Fruit fly (Drosophila melanogaster) whole organism, embryonic: Measurements from ENCODE around the gene ninaB.

ENCODE experiments used
- Antp ChIP-seq: fragments of 200-800 bp; sonication (Bioruptor generic); optimal IDR thresholded peaks from 3 replicates; lab custom pipeline; 2016; ENCODE audit warnings: missing biosample characterization, missing genetic modification characterization
- CG10267 ChIP-seq: fragments of 200-800 bp; sonication (Bioruptor generic); optimal IDR thresholded peaks from 2 replicates; lab custom pipeline; 2018; ENCODE audit warnings: missing biosample characterization, mild to moderate bottlenecking, missing genetic modification characterization, moderate library complexity
- CG10543 ChIP-seq: fragments of 200-800 bp; sonication (Bioruptor generic); optimal IDR thresholded peaks from 3 replicates; lab custom pipeline; 2017; ENCODE audit warnings: missing biosample characterization, mild to moderate bottlenecking, missing genetic modification characterization, moderate library complexity
- CG11398 ChIP-seq: fragments of 200-800 bp; sonication (Bioruptor generic); optimal IDR thresholded peaks from 2 replicates; lab custom pipeline; 2016; ENCODE audit warnings: missing biosample characterization, missing genetic modification characterization
- CG12299 ChIP-seq: fragments of 200-800 bp; sonication (Bioruptor generic); optimal IDR thresholded peaks from 2 replicates; lab custom pipeline; 2018; ENCODE audit warnings: missing biosample characterization, mild to moderate bottlenecking, missing genetic modification characterization
- CG14710 ChIP-seq: fragments of 200-800 bp; sonication (Bioruptor generic); optimal IDR thresholded peaks from 3 replicates; lab custom pipeline; 2019; ENCODE audit warnings: missing biosample characterization, mild to moderate bottlenecking, missing genetic modification characterization, moderate library complexity
- CG16813 ChIP-seq: fragments of 200-800 bp; sonication (Bioruptor generic); IDR thresholded peaks from 3 replicates; pipeline ENCODE4 v1.3.6; 2022; ENCODE audit warnings: missing biosample characterization, missing genetic modification characterization; ENCODE audit not compliant: partially characterized antibody
- CG17612 ChIP-seq: fragments of 200-800 bp; sonication (Bioruptor generic); IDR thresholded peaks from 2 replicates; pipeline ENCODE4 v1.3.6; 2022; ENCODE audit warnings: missing biosample characterization, missing genetic modification characterization
- CG2116 ChIP-seq: fragments of 200-800 bp; sonication (Bioruptor generic); optimal IDR thresholded peaks from 3 replicates; lab custom pipeline; 2018; ENCODE audit warnings: missing biosample characterization, mild to moderate bottlenecking, missing genetic modification characterization
- CG2712 ChIP-seq: fragments of 200-800 bp; optimal IDR thresholded peaks from 3 replicates; lab custom pipeline; 2019; ENCODE audit warnings: missing biosample characterization, mild to moderate bottlenecking, missing genetic modification characterization, moderate library complexity
- CG31365 ChIP-seq: fragments of 200-800 bp; sonication (Bioruptor generic); optimal IDR thresholded peaks from 2 replicates; lab custom pipeline; 2018; ENCODE audit warnings: missing biosample characterization, mild to moderate bottlenecking, missing genetic modification characterization
- CG32532 ChIP-seq: fragments of 200-800 bp; sonication (Bioruptor generic); IDR thresholded peaks from 2 replicates; pipeline ENCODE4 v1.3.6; 2022; ENCODE audit warnings: missing biosample characterization, missing genetic modification characterization
- CG5245 ChIP-seq: fragments of 200-800 bp; sonication (Bioruptor generic); optimal IDR thresholded peaks from 3 replicates; lab custom pipeline; 2016; ENCODE audit warnings: missing biosample characterization, missing genetic modification characterization
- CG6654 ChIP-seq: fragments of 200-800 bp; sonication (Bioruptor generic); optimal IDR thresholded peaks from 2 replicates; lab custom pipeline; 2017; ENCODE audit warnings: missing biosample characterization, mild to moderate bottlenecking, missing genetic modification characterization
- CG6689 ChIP-seq: fragments of 200-800 bp; sonication (Bioruptor generic); IDR thresholded peaks from 2 replicates; pipeline ENCODE4 v1.3.6; 2022; ENCODE audit warnings: missing biosample characterization, missing genetic modification characterization
- CG8290 ChIP-seq, 3 experiments: fragments of 200-800 bp; sonication (Bioruptor generic); optimal IDR thresholded peaks; 2 replicates each; lab custom pipeline; 2016 to 2019; ENCODE audit warnings: missing biosample characterization in 3 of 3, missing genetic modification characterization in 3 of 3, mild to moderate bottlenecking in 2 of 3, moderate library complexity in 1 of 3
- CG9437 ChIP-seq: fragments of 200-800 bp; sonication (Bioruptor generic); optimal IDR thresholded peaks from 2 replicates; lab custom pipeline; 2018; ENCODE audit warnings: missing biosample characterization, mild to moderate bottlenecking, missing genetic modification characterization
- CTCF ChIP-seq: fragments of 200-800 bp; sonication (Bioruptor generic); optimal IDR thresholded peaks from 2 replicates; lab custom pipeline; 2017; ENCODE audit warnings: missing biosample characterization, mild to moderate bottlenecking, missing genetic modification characterization, moderate library complexity
- CoRest ChIP-seq: fragments of 200-800 bp; sonication (Bioruptor generic); optimal IDR thresholded peaks from 3 replicates; lab custom pipeline; 2018; ENCODE audit warnings: missing biosample characterization, mild to moderate bottlenecking, missing genetic modification characterization, moderate library complexity
- Dad ChIP-seq: fragments of 200-800 bp; sonication (Bioruptor generic); optimal IDR thresholded peaks from 3 replicates; lab custom pipeline; 2016; ENCODE audit warnings: missing biosample characterization, missing genetic modification characterization
- HHEX ChIP-seq: fragments of 200-800 bp; sonication (Bioruptor generic); optimal IDR thresholded peaks from 3 replicates; lab custom pipeline; 2017; ENCODE audit warnings: missing biosample characterization, mild to moderate bottlenecking, missing genetic modification characterization, missing genetic modification reagents
- Hmr ChIP-seq: fragments of 200-800 bp; sonication (Bioruptor generic); optimal IDR thresholded peaks from 3 replicates; lab custom pipeline; 2017; ENCODE audit warnings: mild to moderate bottlenecking, missing biosample characterization, missing genetic modification reagents, missing genetic modification characterization
- Oaz ChIP-seq: fragments of 200-800 bp; sonication (Bioruptor generic); IDR thresholded peaks from 2 replicates; pipeline ENCODE4 v1.3.6; 2022; ENCODE audit warnings: missing biosample characterization, missing genetic modification characterization
- Tbp ChIP-seq: fragments of >200 bp; optimal IDR thresholded peaks from 2 replicates; lab custom pipeline; 2018; ENCODE audit warnings: missing biosample characterization, missing genetic modification characterization
- Trl ChIP-seq, 3 experiments: fragments of >200 bp in 2 of 3; fragments of 200-800 bp in 1 of 3; sonication (Bioruptor generic) in 1 of 3; optimal IDR thresholded peaks; 2 replicates in 1 of 3; 3 replicates in 2 of 3; lab custom pipeline; 2016 to 2017; ENCODE audit warnings: missing biosample characterization in 1 of 3, missing genetic modification characterization in 1 of 3
- bsh ChIP-seq, 2 experiments: fragments of 200-800 bp; sonication (Bioruptor generic); optimal IDR thresholded peaks; 2 replicates each; lab custom pipeline; 2017 to 2018; ENCODE audit warnings: mild to moderate bottlenecking in 2 of 2, missing biosample characterization in 2 of 2, missing genetic modification characterization in 2 of 2, moderate library complexity in 1 of 2
- cad ChIP-seq: fragments of >200 bp; optimal IDR thresholded peaks from 2 replicates; lab custom pipeline; 2017; ENCODE audit warnings: missing biosample characterization, missing genetic modification characterization
- dmrt11E ChIP-seq: fragments of 200-800 bp; sonication (Bioruptor generic); optimal IDR thresholded peaks from 3 replicates; lab custom pipeline; 2018; ENCODE audit warnings: missing biosample characterization, mild to moderate bottlenecking, missing genetic modification characterization, moderate library complexity
- ewg ChIP-seq: fragments of 200-800 bp; sonication (Bioruptor generic); optimal IDR thresholded peaks from 3 replicates; lab custom pipeline; 2017; ENCODE audit warnings: mild to moderate bottlenecking, missing biosample characterization, missing genetic modification reagents, missing genetic modification characterization
- hkb ChIP-seq, 2 experiments: fragments of 200-800 bp in 1 of 2; fragments of >200 bp in 1 of 2; sonication (Bioruptor generic) in 1 of 2; IDR thresholded peaks in 1 of 2; optimal IDR thresholded peaks in 1 of 2; 2 replicates each; pipeline versions ENCODE4 v1.3.6 to Lab custom; 2017 to 2022; ENCODE audit warnings: missing biosample characterization in 1 of 2, missing genetic modification characterization in 1 of 2
- hth ChIP-seq: fragments of >200 bp; optimal IDR thresholded peaks from 2 replicates; lab custom pipeline; 2017; ENCODE audit warnings: inconsistent platforms
- jumu ChIP-seq: fragments of 200-800 bp; sonication (Bioruptor generic); optimal IDR thresholded peaks from 3 replicates; lab custom pipeline; 2016; ENCODE audit warnings: missing biosample characterization, missing genetic modification characterization
- lilli ChIP-seq: fragments of 200-800 bp; sonication (Bioruptor generic); optimal IDR thresholded peaks from 3 replicates; lab custom pipeline; 2016; ENCODE audit warnings: missing biosample characterization, missing genetic modification characterization
- lola ChIP-seq, 3 experiments: fragments of >200 bp in 2 of 3; fragments of 200-800 bp in 1 of 3; sonication (Bioruptor generic) in 1 of 3; optimal IDR thresholded peaks; 2 replicates each; lab custom pipeline; 2017 to 2019; ENCODE audit warnings: missing biosample characterization in 3 of 3, missing genetic modification characterization in 3 of 3, mild to moderate bottlenecking in 1 of 3, moderate library complexity in 1 of 3
- nerfin-1 ChIP-seq: fragments of 200-800 bp; sonication (Bioruptor generic); optimal IDR thresholded peaks from 3 replicates; lab custom pipeline; 2019; ENCODE audit warnings: missing biosample characterization, mild to moderate bottlenecking, missing genetic modification characterization, moderate library complexity
- nmo ChIP-seq: fragments of 200-800 bp; sonication (Bioruptor generic); optimal IDR thresholded peaks from 2 replicates; lab custom pipeline; 2018; ENCODE audit warnings: missing biosample characterization, mild to moderate bottlenecking, missing genetic modification characterization, moderate library complexity
- pita ChIP-seq: fragments of 200-800 bp; sonication (Bioruptor generic); optimal IDR thresholded peaks from 2 replicates; lab custom pipeline; 2017; ENCODE audit warnings: missing biosample characterization, mild to moderate bottlenecking, missing genetic modification characterization
- scrt ChIP-seq: fragments of 200-800 bp; sonication (Bioruptor generic); optimal IDR thresholded peaks from 2 replicates; lab custom pipeline; 2018; ENCODE audit warnings: missing biosample characterization, mild to moderate bottlenecking, missing genetic modification characterization, moderate library complexity
- sens ChIP-seq: fragments of 200-800 bp; sonication (Bioruptor generic); peaks from one replicate; lab custom pipeline; 2016; ENCODE audit warnings: missing biosample characterization, missing genetic modification characterization
- sqz ChIP-seq: fragments of 200-800 bp; sonication (Bioruptor generic); optimal IDR thresholded peaks from 3 replicates; lab custom pipeline; 2018; ENCODE audit warnings: missing biosample characterization, mild to moderate bottlenecking, missing genetic modification characterization
- stwl ChIP-seq: fragments of 200-800 bp; sonication (Bioruptor generic); optimal IDR thresholded peaks from 3 replicates; lab custom pipeline; 2018; ENCODE audit warnings: missing biosample characterization, mild to moderate bottlenecking, missing genetic modification characterization, moderate library complexity
- tin ChIP-seq: fragments of 200-800 bp; sonication (Bioruptor generic); optimal IDR thresholded peaks from 3 replicates; lab custom pipeline; 2016; ENCODE audit warnings: missing biosample characterization, missing genetic modification characterization
- trem ChIP-seq: fragments of 200-800 bp; optimal IDR thresholded peaks from 3 replicates; lab custom pipeline; 2019; ENCODE audit warnings: missing biosample characterization, mild to moderate bottlenecking, missing genetic modification characterization, moderate library complexity
- vfl ChIP-seq: fragments of 200-800 bp; sonication (Bioruptor generic); optimal IDR thresholded peaks from 2 replicates; lab custom pipeline; 2016; ENCODE audit warnings: missing biosample characterization, missing genetic modification characterization

The ninaB gene

dm6 chr3R:13672898-13673297 is 27.5 kb upstream of the ninaB start:
- no peak for TF ChIP-seq bsh (GFP tag; optimal IDR thresholded peaks at IDR 0.05; lab: Kevin White, UChicago)
- peak; percentile 94 for TF ChIP-seq CG17612 (GFP tag; lab: Robert Waterston, UW)
- TF ChIP-seq CG8290 (GFP tag; optimal IDR thresholded peaks at IDR 0.05; lab: Kevin White, UChicago) = peak; percentile 82
- TF ChIP-seq CG8290 (tag; optimal IDR thresholded peaks at IDR 0.05; lab: Kevin White, UChicago) = peak in 1 of 2 experiments; percentile 92
- no peak for TF ChIP-seq CG16813 (GFP tag; lab: Robert Waterston, UW)
- TF ChIP-seq, all 482 proteins: peak for 2

dm6 chr3R:13674492-13675033 is 25.8 kb upstream of the ninaB start, which contains the start of gene Task6:
Task6 (minus strand) TSS chr3R:13674542.
- peak; percentile 7 for TF ChIP-seq CG9437 (GFP tag; lab: Kevin White, UChicago)
- TF ChIP-seq CG10267 (tag; lab: Kevin White, UChicago) = peak; percentile 6
- peak; percentile 17 for TF ChIP-seq CG2116 (GFP tag; lab: Kevin White, UChicago)
- TF ChIP-seq CG14710 (tag; lab: Kevin White, UChicago) = peak; percentile 48
- TF ChIP-seq HHEX (GFP tag; lab: Kevin White, UChicago) = no peak
- TF ChIP-seq hkb (optimal IDR thresholded peaks at IDR 0.05; lab: Kevin White, UChicago) = peak; percentile 27
- TF ChIP-seq hkb (GFP tag; IDR thresholded peaks at IDR 0.05; lab: Robert Waterston, UW) = no peak
- no peak for TF ChIP-seq CG31365
- no peak for TF ChIP-seq CG5245 (GFP tag; lab: Kevin White, UChicago)
- TF ChIP-seq CG10543 (GFP tag; lab: Kevin White, UChicago) = no peak
- TF ChIP-seq cad (GFP tag; lab: Kevin White, UChicago) = peak; percentile 78
- TF ChIP-seq CTCF (GFP tag; lab: Kevin White, UChicago) = peak; percentile 67
- TF ChIP-seq CoRest (tag; lab: Kevin White, UChicago) = peak; percentile 14
- no peak for TF ChIP-seq CG32532 (GFP tag; lab: Robert Waterston, UW)
- no peak for TF ChIP-seq lilli (GFP tag; lab: Kevin White, UChicago)
- TF ChIP-seq CG11398 = no peak
- peak; percentile 99 for TF ChIP-seq CG6654 (GFP tag; lab: Kevin White, UChicago)
- TF ChIP-seq sens (GFP tag; lab: Kevin White, UChicago) = peak; percentile 75
- TF ChIP-seq Trl (optimal IDR thresholded peaks at IDR 0.05; lab: Kevin White, UChicago) = peak in 1 of 2 experiments; percentile 20
- TF ChIP-seq Trl (GFP tag; optimal IDR thresholded peaks at IDR 0.05; lab: Kevin White, UChicago) = no peak
- no peak for TF ChIP-seq Dad (GFP tag; lab: Kevin White, UChicago)
- peak; percentile 79 for TF ChIP-seq nerfin-1 (tag; lab: Kevin White, UChicago)
- TF ChIP-seq jumu (GFP tag; lab: Kevin White, UChicago) = no peak
- peak; percentile 6 for TF ChIP-seq sqz (GFP tag; lab: Kevin White, UChicago)
- peak; percentile 39 for TF ChIP-seq nmo (GFP tag; lab: Kevin White, UChicago)
- TF ChIP-seq lola (GFP tag; optimal IDR thresholded peaks at IDR 0.05; lab: Kevin White, UChicago) = no peak
- TF ChIP-seq hth (lab: Kevin White, UChicago) = no peak
- TF ChIP-seq vfl = no peak
- no peak for TF ChIP-seq Hmr (GFP tag; lab: Kevin White, UChicago)
- TF ChIP-seq scrt (GFP tag; lab: Kevin White, UChicago) = peak; percentile 66
- TF ChIP-seq tin (GFP tag; lab: Kevin White, UChicago) = no peak
- peak; percentile 23 for TF ChIP-seq stwl
- no peak for TF ChIP-seq ewg (GFP tag; lab: Kevin White, UChicago)
- no peak for TF ChIP-seq Oaz
- TF ChIP-seq CG6689 (GFP tag; lab: Robert Waterston, UW) = no peak
- TF ChIP-seq Antp (GFP tag; lab: Kevin White, UChicago) = no peak
- TF ChIP-seq trem (tag; lab: Kevin White, UChicago) = peak; percentile 9
- peak; percentile 84 for TF ChIP-seq pita (GFP tag; lab: Kevin White, UChicago)
- TF ChIP-seq Tbp (GFP tag; lab: Kevin White, UChicago) = peak; percentile 42
- peak; percentile 1 for TF ChIP-seq CG2712 (tag; lab: Kevin White, UChicago)
- TF ChIP-seq CG12299 (tag; lab: Kevin White, UChicago) = no peak
- no peak for TF ChIP-seq dmrt11E (tag; lab: Kevin White, UChicago)
- TF ChIP-seq, all 482 proteins: peak for 20
